Worm (Caenorhabditis elegans): ENCODE measurements around the gene T03F6.4.

The T03F6.4 gene

DNA sequence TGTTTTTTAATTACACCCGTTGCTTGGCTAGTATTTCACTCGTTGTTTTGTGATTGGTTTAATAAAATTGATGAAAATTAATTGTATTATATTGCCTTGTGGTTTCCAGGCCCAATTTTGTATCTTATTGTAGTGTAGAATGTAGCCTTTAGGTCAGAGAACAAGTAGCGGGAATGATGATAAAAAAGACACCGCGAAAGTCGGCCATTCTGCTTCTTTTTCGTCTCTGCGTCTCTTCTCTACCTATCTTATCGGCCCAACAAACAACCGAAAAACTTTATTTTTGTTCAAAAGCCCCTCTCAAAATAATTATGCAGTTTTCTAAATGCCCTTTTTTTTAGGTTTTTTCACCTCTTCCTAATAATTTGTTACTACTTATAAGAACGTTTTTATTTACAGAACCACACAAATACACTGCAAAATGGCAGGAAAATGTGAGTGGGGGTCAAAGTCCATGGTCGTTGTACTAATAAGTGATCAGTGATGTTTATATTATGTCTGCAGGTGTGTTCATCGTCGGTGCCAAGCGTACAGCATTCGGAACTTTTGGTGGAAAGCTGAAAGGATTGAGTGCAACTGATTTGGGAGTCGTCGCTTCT, 41.3 kb upstream of the T03F6.4 start, which contains the start of gene acaa-2 (continued):
- no peak for TF ChIP-seq bed-1 (GFP tag; IDR thresholded peaks at IDR 0.05)
- no peak for TF ChIP-seq D2030.7 (GFP tag; IDR thresholded peaks at IDR 0.05)
- no peak for TF ChIP-seq lin-26 (GFP tag; IDR thresholded peaks at IDR 0.05)
- TF ChIP-seq ceh-58 (GFP tag; IDR thresholded peaks at IDR 0.05), result no peak
- TF ChIP-seq nhr-179 (tag; optimal IDR thresholded peaks at IDR 0.05), result no peak
- TF ChIP-seq F57C9.4 (tag; optimal IDR thresholded peaks at IDR 0.05), result no peak
- TF ChIP-seq dpl-1 (GFP tag; optimal IDR thresholded peaks at IDR 0.05), result no peak
- TF ChIP-seq C06A6.2 (GFP tag; conservative IDR thresholded peaks at IDR 0.05), result no peak
- TF ChIP-seq ztf-26 (tag; optimal IDR thresholded peaks at IDR 0.05), result no peak
- TF ChIP-seq nhr-120 (GFP tag; IDR thresholded peaks at IDR 0.05), result no peak
- TF ChIP-seq ekl-4 (GFP tag; IDR thresholded peaks at IDR 0.05), result no peak
- no peak for TF ChIP-seq mcd-1 (GFP tag; IDR thresholded peaks at IDR 0.05)
- no peak for TF ChIP-seq atf-7 (tag; optimal IDR thresholded peaks at IDR 0.05)
- TF ChIP-seq nfya-1 (tag; optimal IDR thresholded peaks at IDR 0.05; ENCODE audit: borderline replicate concordance, insufficient read depth), result no peak
- TF ChIP-seq efl-1 (GFP tag; optimal IDR thresholded peaks at IDR 0.05), result peak; percentile 54
- no peak for TF ChIP-seq sea-2 (GFP tag; IDR thresholded peaks at IDR 0.05)
- no peak for TF ChIP-seq nfyb-1 (GFP tag; IDR thresholded peaks at IDR 0.05)
- no peak for TF ChIP-seq aptf-2 (GFP tag; conservative IDR thresholded peaks at IDR 0.05)
- TF ChIP-seq F10E7.11 (tag; optimal IDR thresholded peaks at IDR 0.05), result no peak
- no peak for TF ChIP-seq snpc-1.1 (tag; optimal IDR thresholded peaks at IDR 0.05; ENCODE audit: insufficient read depth)
- no peak for TF ChIP-seq hlh-12 (tag; optimal IDR thresholded peaks at IDR 0.05)
- TF ChIP-seq lir-1 (GFP tag; conservative IDR thresholded peaks at IDR 0.05), result no peak
- no peak; the same call in 1 of the 2 replicates for TF ChIP-seq madf-8 (GFP tag; conservative IDR thresholded peaks at IDR 0.05)
- peak; percentile 35 for TF ChIP-seq attf-5 (GFP tag; optimal IDR thresholded peaks at IDR 0.05)
- TF ChIP-seq F37B4.10 (GFP tag; IDR thresholded peaks at IDR 0.05), result no peak
- TF ChIP-seq F52B5.7 (tag; optimal IDR thresholded peaks at IDR 0.05), result no peak
- TF ChIP-seq ztf-28 (GFP tag; IDR thresholded peaks at IDR 0.05), result no peak
- TF ChIP-seq unc-62 (GFP tag; optimal IDR thresholded peaks at IDR 0.05), result no peak
- peak; percentile 37 for TF ChIP-seq nhr-80 (tag; optimal IDR thresholded peaks at IDR 0.05)
- no peak for TF ChIP-seq ama-1 (optimal IDR thresholded peaks at IDR 0.05)
- TF ChIP-seq ama-1 (GFP tag; optimal IDR thresholded peaks at IDR 0.05), result no peak
- TF ChIP-seq Y95B8A.8 (GFP tag; IDR thresholded peaks at IDR 0.05), result no peak
- TF ChIP-seq madf-10 (tag; optimal IDR thresholded peaks at IDR 0.05), result no peak
- TF ChIP-seq ztf-6 (GFP tag; IDR thresholded peaks at IDR 0.05), result no peak
- TF ChIP-seq nhr-90 (tag; optimal IDR thresholded peaks at IDR 0.05), result no peak
- no peak for TF ChIP-seq Y79H2A.3 (GFP tag; conservative IDR thresholded peaks at IDR 0.05)
- TF ChIP-seq ceh-91 (GFP tag; IDR thresholded peaks at IDR 0.05), result no peak
- no peak for TF ChIP-seq F33H1.4 (GFP tag; IDR thresholded peaks at IDR 0.05)
- TF ChIP-seq ceh-27 (GFP tag; optimal IDR thresholded peaks at IDR 0.05), result no peak
- TF ChIP-seq hmg-20 (GFP tag; IDR thresholded peaks at IDR 0.05), result no peak
- no peak for TF ChIP-seq B0336.3 (GFP tag; IDR thresholded peaks at IDR 0.05)
- no peak for TF ChIP-seq Y53G8AR.9 (GFP tag; conservative IDR thresholded peaks at IDR 0.05)
- no peak for TF ChIP-seq nhr-27 (tag; optimal IDR thresholded peaks at IDR 0.05)
- TF ChIP-seq hrde-1 (tag; optimal IDR thresholded peaks at IDR 0.05; ENCODE audit: borderline replicate concordance), result no peak
- TF ChIP-seq let-526 (GFP tag; IDR thresholded peaks at IDR 0.05), result no peak
- TF ChIP-seq zfh-2 (GFP tag; conservative IDR thresholded peaks at IDR 0.05), result no peak
- TF ChIP-seq tbx-9 (tag; optimal IDR thresholded peaks at IDR 0.05; ENCODE audit: borderline replicate concordance), result no peak
- no peak for TF ChIP-seq hsf-1 (GFP tag; IDR thresholded peaks at IDR 0.05)
- peak; percentile 24 for TF ChIP-seq lsl-1 (GFP tag; optimal IDR thresholded peaks at IDR 0.05)
- TF ChIP-seq T07F8.4 (tag; optimal IDR thresholded peaks at IDR 0.05), result no peak

Data from whole organism, young adult.